Fruit fly (Drosophila melanogaster) whole organism, embryonic: ENCODE measurements around the gene CG9503.

Source experiments
- Asciz ChIP-seq: fragments of 200-800 bp; sonication (Bioruptor generic); optimal IDR thresholded peaks from 2 replicates; lab custom pipeline; 2017; ENCODE audit warnings: missing biosample characterization, mild to moderate bottlenecking, missing genetic modification characterization, missing genetic modification reagents
- Bteb2 ChIP-seq: fragments of 200-800 bp; sonication (Bioruptor generic); optimal IDR thresholded peaks from 2 replicates; lab custom pipeline; 2016; ENCODE audit warnings: missing biosample characterization, missing genetic modification characterization
- CG10431 ChIP-seq: fragments of 200-800 bp; sonication (Bioruptor generic); optimal IDR thresholded peaks from 3 replicates; lab custom pipeline; 2018; ENCODE audit warnings: missing biosample characterization, mild to moderate bottlenecking, missing genetic modification characterization
- CG11504 ChIP-seq: fragments of 200-800 bp; sonication (Bioruptor generic); optimal IDR thresholded peaks from 3 replicates; lab custom pipeline; 2019; ENCODE audit warnings: missing biosample characterization, mild to moderate bottlenecking, missing genetic modification characterization, moderate library complexity
- CG14710 ChIP-seq: fragments of 200-800 bp; sonication (Bioruptor generic); optimal IDR thresholded peaks from 3 replicates; lab custom pipeline; 2019; ENCODE audit warnings: missing biosample characterization, mild to moderate bottlenecking, missing genetic modification characterization, moderate library complexity
- CG16779 ChIP-seq: fragments of 200-800 bp; sonication (Bioruptor generic); IDR thresholded peaks from 2 replicates; pipeline ENCODE4 v1.3.6; 2022; ENCODE audit warnings: missing biosample characterization, missing genetic modification characterization
- CG17186 ChIP-seq: fragments of 200-800 bp; sonication (Bioruptor generic); optimal IDR thresholded peaks from 3 replicates; lab custom pipeline; 2017; ENCODE audit warnings: missing biosample characterization, missing genetic modification reagents, missing genetic modification characterization
- CG17385 ChIP-seq: fragments of 200-800 bp; sonication (Bioruptor generic); optimal IDR thresholded peaks from 3 replicates; lab custom pipeline; 2018; ENCODE audit warnings: missing biosample characterization, mild to moderate bottlenecking, missing genetic modification characterization
- CG17802 ChIP-seq: fragments of 200-800 bp; sonication (Bioruptor generic); optimal IDR thresholded peaks from 2 replicates; lab custom pipeline; 2018; ENCODE audit warnings: missing biosample characterization, mild to moderate bottlenecking, missing genetic modification characterization, moderate library complexity
- CG2129 ChIP-seq: fragments of 200-800 bp; sonication (Bioruptor generic); IDR thresholded peaks from 2 replicates; pipeline ENCODE4 v1.3.6; 2022; ENCODE audit warnings: missing biosample characterization, missing genetic modification characterization; ENCODE audit not compliant: partially characterized antibody
- CG30431 ChIP-seq: fragments of 200-800 bp; sonication (Bioruptor generic); optimal IDR thresholded peaks from 2 replicates; lab custom pipeline; 2017; ENCODE audit warnings: missing biosample characterization, missing genetic modification characterization
- CG3847 ChIP-seq: fragments of 200-800 bp; sonication (Bioruptor generic); IDR thresholded peaks from 2 replicates; pipeline ENCODE4 v1.3.6; 2022; ENCODE audit warnings: missing biosample characterization, missing genetic modification characterization
- CG4282 ChIP-seq: fragments of 200-800 bp; sonication (Bioruptor generic); optimal IDR thresholded peaks from 2 replicates; lab custom pipeline; 2016; ENCODE audit warnings: missing biosample characterization, missing genetic modification characterization
- CG4617 ChIP-seq: fragments of 200-800 bp; sonication (Bioruptor generic); optimal IDR thresholded peaks from 3 replicates; lab custom pipeline; 2016; ENCODE audit warnings: missing biosample characterization, missing genetic modification characterization, borderline replicate concordance
- CG6689 ChIP-seq: fragments of 200-800 bp; sonication (Bioruptor generic); IDR thresholded peaks from 2 replicates; pipeline ENCODE4 v1.3.6; 2022; ENCODE audit warnings: missing biosample characterization, missing genetic modification characterization
- CG8359 ChIP-seq: fragments of 200-800 bp; sonication (Bioruptor generic); optimal IDR thresholded peaks from 2 replicates; lab custom pipeline; 2017; ENCODE audit warnings: missing biosample characterization, mild to moderate bottlenecking, missing genetic modification characterization, borderline replicate concordance
- CG9215 ChIP-seq: fragments of 200-800 bp; sonication (Bioruptor generic); IDR thresholded peaks from 2 replicates; pipeline ENCODE4 v1.3.6; 2022; ENCODE audit warnings: missing biosample characterization, missing genetic modification characterization
- CG9797 ChIP-seq: fragments of 200-800 bp; sonication (Bioruptor generic); optimal IDR thresholded peaks from 3 replicates; lab custom pipeline; 2018; ENCODE audit warnings: missing biosample characterization, mild to moderate bottlenecking, missing genetic modification characterization
- CG9817 ChIP-seq: fragments of 200-800 bp; sonication (Bioruptor generic); optimal IDR thresholded peaks from 2 replicates; lab custom pipeline; 2018; ENCODE audit warnings: missing biosample characterization, mild to moderate bottlenecking, missing genetic modification characterization, moderate library complexity
- Dad ChIP-seq: fragments of 200-800 bp; sonication (Bioruptor generic); optimal IDR thresholded peaks from 3 replicates; lab custom pipeline; 2016; ENCODE audit warnings: missing biosample characterization, missing genetic modification characterization
- Dll ChIP-seq: fragments of 200-800 bp; sonication (Bioruptor generic); IDR thresholded peaks from 4 replicates; pipeline ENCODE4 v1.3.6; 2022; ENCODE audit warnings: missing biosample characterization, missing genetic modification characterization; ENCODE audit not compliant: partially characterized antibody
- E2f2 ChIP-seq: fragments of 200-800 bp; sonication (Bioruptor generic); IDR thresholded peaks from 2 replicates; pipeline ENCODE4 v1.3.6; 2022; ENCODE audit warnings: missing biosample characterization, missing genetic modification characterization
- ERR ChIP-seq: fragments of 200-800 bp; sonication (Bioruptor generic); optimal IDR thresholded peaks from 2 replicates; lab custom pipeline; 2016; ENCODE audit warnings: missing biosample characterization, missing genetic modification characterization
- Fer1 ChIP-seq: fragments of 200-800 bp; sonication (Bioruptor generic); optimal IDR thresholded peaks from 2 replicates; lab custom pipeline; 2017; ENCODE audit warnings: missing biosample characterization, mild to moderate bottlenecking, missing genetic modification characterization
- Gug ChIP-seq: fragments of 200-800 bp; sonication (Bioruptor generic); IDR thresholded peaks from 4 replicates; pipeline ENCODE4 v1.3.6; 2022; ENCODE audit warnings: missing biosample characterization, missing genetic modification characterization
- HLHmδ ChIP-seq: fragments of 200-800 bp; sonication (Bioruptor generic); optimal IDR thresholded peaks from 2 replicates; lab custom pipeline; 2018; ENCODE audit warnings: missing biosample characterization, mild to moderate bottlenecking, missing genetic modification characterization, moderate library complexity
- Hey ChIP-seq: fragments of 200-800 bp; sonication (Bioruptor generic); optimal IDR thresholded peaks from 3 replicates; lab custom pipeline; 2018; ENCODE audit warnings: missing biosample characterization, mild to moderate bottlenecking, missing genetic modification characterization
- Hsf ChIP-seq: fragments of 200-800 bp; sonication (Bioruptor generic); optimal IDR thresholded peaks from 3 replicates; lab custom pipeline; 2016; ENCODE audit warnings: missing biosample characterization, missing genetic modification characterization
- Lpt ChIP-seq: fragments of >200 bp; optimal IDR thresholded peaks from 2 replicates; lab custom pipeline; 2018; ENCODE audit warnings: missing biosample characterization, missing genetic modification characterization
- Mad ChIP-seq: fragments of 200-800 bp; sonication (Bioruptor generic); optimal IDR thresholded peaks from 2 replicates; lab custom pipeline; 2016; ENCODE audit warnings: missing biosample characterization, missing genetic modification characterization
- Myb ChIP-seq: fragments of 200-800 bp; sonication (Bioruptor generic); optimal IDR thresholded peaks from 2 replicates; lab custom pipeline; 2016; ENCODE audit warnings: missing biosample characterization, missing genetic modification characterization
- NC2α ChIP-seq: fragments of 200-800 bp; sonication (Bioruptor generic); optimal IDR thresholded peaks from 2 replicates; lab custom pipeline; 2016; ENCODE audit warnings: missing biosample characterization, missing genetic modification characterization
- Neu2 ChIP-seq: fragments of 200-800 bp; sonication (Bioruptor generic); optimal IDR thresholded peaks from 3 replicates; lab custom pipeline; 2016; ENCODE audit warnings: missing biosample characterization, missing genetic modification characterization, borderline replicate concordance
- Oaz ChIP-seq: fragments of 200-800 bp; sonication (Bioruptor generic); IDR thresholded peaks from 2 replicates; pipeline ENCODE4 v1.3.6; 2022; ENCODE audit warnings: missing biosample characterization, missing genetic modification characterization
- Ravus ChIP-seq: fragments of 200-800 bp; sonication (Bioruptor generic); IDR thresholded peaks from 2 replicates; pipeline ENCODE4 v1.3.6; 2022; ENCODE audit warnings: missing biosample characterization, missing genetic modification characterization
- Sry-δ ChIP-seq: fragments of 200-800 bp; sonication (Bioruptor generic); optimal IDR thresholded peaks from 2 replicates; lab custom pipeline; 2016; ENCODE audit warnings: missing biosample characterization, missing genetic modification characterization
- bsh ChIP-seq, 2 experiments: fragments of 200-800 bp; sonication (Bioruptor generic); optimal IDR thresholded peaks; 2 replicates each; lab custom pipeline; 2017 to 2018; ENCODE audit warnings: mild to moderate bottlenecking in 2 of 2, missing biosample characterization in 2 of 2, missing genetic modification characterization in 2 of 2, moderate library complexity in 1 of 2
- caup ChIP-seq: fragments of 200-800 bp; sonication (Bioruptor generic); optimal IDR thresholded peaks from 3 replicates; lab custom pipeline; 2017; ENCODE audit warnings: missing biosample characterization, mild to moderate bottlenecking, missing genetic modification characterization, moderate library complexity; ENCODE audit not compliant: severe bottlenecking
- gcm ChIP-seq: fragments of 200-800 bp; sonication (Bioruptor generic); optimal IDR thresholded peaks from 2 replicates; lab custom pipeline; 2019; ENCODE audit warnings: missing biosample characterization, mild to moderate bottlenecking, missing genetic modification characterization, moderate library complexity
- gem ChIP-seq: fragments of 200-800 bp; sonication (Bioruptor generic); optimal IDR thresholded peaks from 2 replicates; lab custom pipeline; 2019; ENCODE audit warnings: missing biosample characterization, mild to moderate bottlenecking, missing genetic modification characterization, moderate library complexity
- jing ChIP-seq: fragments of 200-800 bp; sonication (Bioruptor generic); optimal IDR thresholded peaks from 2 replicates; lab custom pipeline; 2018; ENCODE audit warnings: missing biosample characterization, mild to moderate bottlenecking, missing genetic modification characterization
- org-1 ChIP-seq: fragments of 200-800 bp; sonication (Bioruptor generic); optimal IDR thresholded peaks from 2 replicates; lab custom pipeline; 2017; ENCODE audit warnings: missing biosample characterization, missing genetic modification characterization
- prd ChIP-seq, 3 experiments: fragments of >200 bp in 2 of 3; fragments of 200-800 bp in 1 of 3; sonication (Bioruptor generic) in 1 of 3; optimal IDR thresholded peaks in 2 of 3; IDR thresholded peaks in 1 of 3; 2 replicates in 2 of 3; 3 replicates in 1 of 3; pipeline versions ENCODE4 v1.3.6 to Lab custom; 2017 to 2022; ENCODE audit warnings: missing biosample characterization in 1 of 3, missing genetic modification characterization in 1 of 3
- ro ChIP-seq: fragments of 200-800 bp; sonication (Bioruptor generic); IDR thresholded peaks from 2 replicates; pipeline ENCODE4 v1.3.6; 2022; ENCODE audit warnings: missing biosample characterization, missing genetic modification characterization
- shn ChIP-seq: fragments of 200-800 bp; sonication (Bioruptor generic); optimal IDR thresholded peaks from 3 replicates; lab custom pipeline; 2016; ENCODE audit warnings: missing biosample characterization, missing genetic modification characterization
- sisA ChIP-seq: fragments of 200-800 bp; sonication (Bioruptor generic); IDR thresholded peaks from 2 replicates; pipeline ENCODE4 v1.3.6; 2022; ENCODE audit warnings: missing biosample characterization, missing genetic modification characterization
- slou ChIP-seq: fragments of 200-800 bp; sonication (Bioruptor generic); optimal IDR thresholded peaks from 3 replicates; lab custom pipeline; 2016; ENCODE audit warnings: missing biosample characterization, missing genetic modification characterization
- trem ChIP-seq: fragments of 200-800 bp; optimal IDR thresholded peaks from 3 replicates; lab custom pipeline; 2019; ENCODE audit warnings: missing biosample characterization, mild to moderate bottlenecking, missing genetic modification characterization, moderate library complexity
- wdn ChIP-seq: fragments of 200-800 bp; sonication (Bioruptor generic); IDR thresholded peaks from 2 replicates; pipeline ENCODE4 v1.3.6; 2022; ENCODE audit warnings: missing biosample characterization, missing genetic modification characterization

Gene CG9503

DNA sequence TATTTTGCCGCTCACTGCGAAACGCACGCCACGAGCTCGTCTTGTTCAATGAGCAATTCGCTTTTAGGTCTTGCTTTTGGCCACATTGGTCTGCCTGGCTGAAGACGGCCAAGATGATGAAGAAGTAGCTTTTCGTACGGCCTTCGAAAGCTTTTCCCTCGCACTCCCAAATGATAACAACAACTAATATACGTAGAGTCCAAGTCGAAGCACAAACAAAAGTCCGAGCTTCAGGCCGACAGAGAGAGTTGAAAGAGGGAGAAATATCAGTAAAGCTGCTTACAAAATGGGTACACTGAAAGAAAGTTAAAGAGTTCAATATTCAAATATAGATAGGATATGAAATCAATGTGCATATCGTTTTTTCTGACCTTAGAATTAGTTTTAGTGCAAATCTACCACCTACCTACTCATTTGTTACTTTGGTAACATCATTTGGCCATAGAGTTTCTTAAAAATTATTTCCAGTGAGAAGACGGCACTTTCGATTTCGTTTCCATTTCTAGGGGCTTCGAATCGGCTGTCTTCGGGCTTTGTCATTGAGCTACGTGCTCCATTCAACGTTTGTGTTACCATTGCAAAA, 40.7 kb downstream of the CG9503 start, which contains the start of the genes CG45064 and CG45065 (continued):
- TF ChIP-seq CG9817 (tag; lab: Kevin White, UChicago) (peak; percentile 67), Fer1 (GFP tag; lab: Kevin White, UChicago) (peak; percentile 75), CG30431 (GFP tag; lab: Kevin White, UChicago) (peak; percentile 51), Hey (no peak), HLHmδ (GFP tag; lab: Kevin White, UChicago) (no peak), Sry-δ (GFP tag; lab: Kevin White, UChicago) (peak; percentile 42), Dll (no peak), wdn (GFP tag; lab: Robert Waterston, UW) (peak; percentile 56), org-1 (GFP tag; lab: Kevin White, UChicago) (peak; percentile 82), CG2129 (GFP tag; lab: Robert Waterston, UW) (no peak), CG17186 (GFP tag; lab: Kevin White, UChicago) (peak; percentile 20), ERR (GFP tag; lab: Kevin White, UChicago) (peak; percentile 41), CG11504 (tag; lab: Kevin White, UChicago) (peak; percentile 92), bsh (GFP tag; optimal IDR thresholded peaks at IDR 0.05; lab: Kevin White, UChicago) (peak in 1 of 2 experiments; percentile 94), Hsf (GFP tag; lab: Kevin White, UChicago) (peak; percentile 78), Gug (GFP tag; lab: Robert Waterston, UW) (peak; percentile 65; the same call in 2 of the 4 replicates), CG4617 (GFP tag; lab: Kevin White, UChicago) (peak; percentile 16), Lpt (no peak), caup (peak; percentile 61), trem (tag; lab: Kevin White, UChicago) (peak; percentile 61), CG6689 (GFP tag; lab: Robert Waterston, UW) (peak; percentile 79), CG8359 (peak; percentile 45), CG9797 (GFP tag; lab: Kevin White, UChicago) (no peak), jing (GFP tag; lab: Kevin White, UChicago) (peak; percentile 82), gem (tag; lab: Kevin White, UChicago) (peak; percentile 91), Mad (peak; percentile 8), gcm (GFP tag; lab: Kevin White, UChicago) (peak; percentile 84), Ravus (GFP tag; lab: Robert Waterston, UW) (no peak; the same call in 1 of the 2 replicates), Bteb2 (GFP tag; lab: Kevin White, UChicago) (peak; percentile 65), CG16779 (GFP tag; lab: Robert Waterston, UW) (0 out of 2 replicates have a peak, but pooled peaks have one; percentile 38), prd (optimal IDR thresholded peaks at IDR 0.05; lab: Kevin White, UChicago) (no peak), prd (GFP tag; IDR thresholded peaks at IDR 0.05; lab: Robert Waterston, UW) (peak; percentile 84), CG17385 (GFP tag; lab: Kevin White, UChicago) (peak; percentile 79), Dad (GFP tag; lab: Kevin White, UChicago) (peak; percentile 70), sisA (peak; percentile 91), NC2α (GFP tag; lab: Kevin White, UChicago) (peak; percentile 41), CG17802 (tag; lab: Kevin White, UChicago) (peak; percentile 58), CG14710 (tag; lab: Kevin White, UChicago) (peak; percentile 78), CG3847 (GFP tag; lab: Robert Waterston, UW) (peak; percentile 55), Oaz (GFP tag; lab: Robert Waterston, UW) (no peak; the same call in 1 of the 2 replicates), CG9215 (GFP tag; lab: Robert Waterston, UW) (no peak), E2f2 (GFP tag; lab: Robert Waterston, UW) (peak; percentile 45; the same call in 1 of the 2 replicates), CG10431 (GFP tag; lab: Kevin White, UChicago) (peak; percentile 70), Asciz (GFP tag; lab: Kevin White, UChicago) (peak; percentile 93), ro (GFP tag; lab: Robert Waterston, UW) (peak; percentile 67), Neu2 (GFP tag; lab: Kevin White, UChicago) (no peak), slou (GFP tag; lab: Kevin White, UChicago) (peak; percentile 11), Myb (GFP tag; lab: Kevin White, UChicago) (peak; percentile 63), shn (GFP tag; lab: Kevin White, UChicago) (peak; percentile 55), CG4282 (GFP tag; lab: Kevin White, UChicago) (no peak)
